Worm (Caenorhabditis elegans) whole organism, young adult: Measurements from ENCODE around the gene T23B12.6.

Experiments
- C17E4.6 ChIP-seq: fragments of 200-800 bp; sonication (Bioruptor generic); IDR thresholded peaks from 2 replicates; pipeline ENCODE4 v1.3.6; 2022; ENCODE audit warnings: missing genetic modification reagents, missing genetic modification characterization, missing compliant biosample characterization
- F39B2.1 ChIP-seq: fragments of 200-800 bp; sonication (Bioruptor generic); IDR thresholded peaks from 2 replicates; pipeline ENCODE4 v1.3.6; 2022; ENCODE audit warnings: missing genetic modification reagents, missing genetic modification characterization, missing compliant biosample characterization
- F55B11.4 ChIP-seq: sonication (generic microtip); optimal IDR thresholded peaks from 2 replicates; lab custom pipeline; 2016; ENCODE audit warnings: missing compliant biosample characterization, missing genetic modification characterization, borderline replicate concordance; ENCODE audit not compliant: insufficient read depth
- ceh-91 ChIP-seq: fragments of 200-800 bp; sonication (Bioruptor generic); IDR thresholded peaks from 2 replicates; pipeline ENCODE4 v1.3.6; 2022; ENCODE audit warnings: missing genetic modification reagents, missing genetic modification characterization, missing compliant biosample characterization
- madf-6 ChIP-seq: fragments of 200-800 bp; sonication (Bioruptor generic); IDR thresholded peaks from 2 replicates; pipeline ENCODE4 v1.3.6; 2022; ENCODE audit warnings: missing genetic modification reagents, missing genetic modification characterization, missing compliant biosample characterization
- nfya-1 ChIP-seq: sonication (generic microtip); optimal IDR thresholded peaks from 2 replicates; lab custom pipeline; 2017; ENCODE audit warnings: antibody characterized with exemption, missing compliant biosample characterization, missing genetic modification characterization, borderline replicate concordance; ENCODE audit not compliant: insufficient read depth
- nfyb-1 ChIP-seq: fragments of 200-800 bp; sonication (Bioruptor generic); IDR thresholded peaks from 2 replicates; pipeline ENCODE4 v1.3.6; 2022; ENCODE audit warnings: missing genetic modification reagents, missing genetic modification characterization, missing compliant biosample characterization
- unc-62 ChIP-seq: fragments of 150-350 bp; optimal IDR thresholded peaks from 2 replicates; lab custom pipeline; 2014; ENCODE audit warnings: missing biosample characterization, missing genetic modification reagents, missing genetic modification characterization

ce11 chrV:8444357-8444856 lies 15.8 kb downstream of the T23B12.6 start, which contains the start of gene lmd-3:
- TF ChIP-seq C17E4.6 (no peak), F39B2.1 (no peak), ceh-91 (GFP tag; lab: Robert Waterston, UW) (no peak), nfya-1 (no peak), unc-62 (GFP tag; lab: Kevin White, UChicago) (no peak), F55B11.4 (no peak), madf-6 (no peak), nfyb-1 (GFP tag; lab: Robert Waterston, UW) (no peak)
